Fruit fly (Drosophila melanogaster) whole organism, wandering third instar larva: ENCODE data around the gene CG18661.

ENCODE experiments used
- OdsH ChIP-seq: fragments of 200-800 bp; sonication (Bioruptor generic); optimal IDR thresholded peaks from 2 replicates; lab custom pipeline; 2016; ENCODE audit warnings: missing biosample characterization, mild to moderate bottlenecking, missing genetic modification characterization
- brk ChIP-seq: fragments of 200-800 bp; sonication (Bioruptor generic); optimal IDR thresholded peaks from 2 replicates; lab custom pipeline; 2016; ENCODE audit warnings: missing biosample characterization, mild to moderate bottlenecking, missing genetic modification characterization

DNA sequence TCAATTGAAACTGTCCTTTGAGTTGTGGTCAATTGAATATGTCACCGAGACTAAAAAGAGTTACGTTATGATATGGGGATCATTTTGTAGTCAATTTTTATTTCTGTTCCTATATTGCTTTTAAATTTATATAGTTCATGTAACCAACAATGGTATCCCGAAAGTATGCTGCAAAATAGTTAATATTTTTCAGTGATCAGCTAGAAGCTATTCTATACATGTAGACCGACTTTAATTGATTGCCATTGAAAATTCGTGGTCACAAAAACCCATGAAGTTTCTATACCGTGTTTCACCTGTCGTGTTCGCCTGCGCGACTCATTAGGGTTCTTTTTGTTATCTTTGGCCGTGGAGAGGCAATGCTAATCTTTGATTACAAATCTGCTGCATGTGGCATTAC is 22.9 kb upstream of the CG18661 start:
- TF ChIP-seq brk (GFP tag; lab: Kevin White, UChicago), result no peak
- TF ChIP-seq OdsH (GFP tag; lab: Kevin White, UChicago), result no peak
